Fruit fly (Drosophila melanogaster): ENCODE measurements around the gene Klp98A.

Klp98A gene

dm6 chr3R:27553921-27554320 is 5.0 kb downstream of the Klp98A start (continued):
- TF ChIP-seq CG10979 (tag; optimal IDR thresholded peaks at IDR 0.05), result peak; percentile 68
- TF ChIP-seq tgo (GFP tag; IDR thresholded peaks at IDR 0.05), result peak; percentile 57
- TF ChIP-seq CG18262 (tag; optimal IDR thresholded peaks at IDR 0.05), result peak; percentile 53
- peak; percentile 1 for TF ChIP-seq CG12659 (GFP tag; optimal IDR thresholded peaks at IDR 0.05)
- TF ChIP-seq kni (GFP tag; optimal IDR thresholded peaks at IDR 0.05), result no peak
- TF ChIP-seq CG18599 (GFP tag; optimal IDR thresholded peaks at IDR 0.05), result peak; percentile 52
- no peak for TF ChIP-seq da (GFP tag; optimal IDR thresholded peaks at IDR 0.05)
- peak; percentile 77 for TF ChIP-seq Xrp1 (GFP tag; IDR thresholded peaks at IDR 0.05)
- TF ChIP-seq knrl (GFP tag; IDR thresholded peaks at IDR 0.05; ENCODE audit: partially characterized antibody), result no peak
- peak; percentile 83 for TF ChIP-seq Sox102F (GFP tag; optimal IDR thresholded peaks at IDR 0.05)
- no peak for TF ChIP-seq MBD-R2 (GFP tag; IDR thresholded peaks at IDR 0.05)
- TF ChIP-seq inv (GFP tag; IDR thresholded peaks at IDR 0.05; ENCODE audit: partially characterized antibody), result no peak
- peak; percentile 17 for TF ChIP-seq CG15601 (tag; optimal IDR thresholded peaks at IDR 0.05)
- 0 out of 2 replicates have a peak, but pooled peaks have one; percentile 18 for TF ChIP-seq CG11247 (GFP tag; IDR thresholded peaks at IDR 0.05)
- TF ChIP-seq CG7357 (GFP tag; IDR thresholded peaks at IDR 0.05), result peak; percentile 37; the same call in 1 of the 3 replicates
- TF ChIP-seq tna (GFP tag; IDR thresholded peaks at IDR 0.05; ENCODE audit: partially characterized antibody), result no peak
- no peak for TF ChIP-seq CG11398 (GFP tag; optimal IDR thresholded peaks at IDR 0.05)
- TF ChIP-seq hkb (optimal IDR thresholded peaks at IDR 0.05), result no peak
- peak; percentile 76 for TF ChIP-seq hkb (GFP tag; IDR thresholded peaks at IDR 0.05)
- TF ChIP-seq Stat92E (GFP tag; optimal IDR thresholded peaks at IDR 0.05), result no peak
- TF ChIP-seq CG6813 (GFP tag; optimal IDR thresholded peaks at IDR 0.05), result no peak
- TF ChIP-seq CoRest (tag; optimal IDR thresholded peaks at IDR 0.05), result peak; percentile 38
- TF ChIP-seq Taf1 (GFP tag; IDR thresholded peaks at IDR 0.05), result no peak
- TF ChIP-seq Meics (GFP tag; optimal IDR thresholded peaks at IDR 0.05), result no peak
- TF ChIP-seq CG9609 (GFP tag; optimal IDR thresholded peaks at IDR 0.05), result peak; percentile 6
- no peak for TF ChIP-seq NK7.1 (GFP tag; optimal IDR thresholded peaks at IDR 0.05)
- TF ChIP-seq ab (GFP tag; optimal IDR thresholded peaks at IDR 0.05), result no peak
- peak; percentile 16 for TF ChIP-seq Camta (GFP tag; optimal IDR thresholded peaks at IDR 0.05)
- TF ChIP-seq CG17186 (GFP tag; optimal IDR thresholded peaks at IDR 0.05), result no peak
- TF ChIP-seq Hsf (GFP tag; optimal IDR thresholded peaks at IDR 0.05), result peak; percentile 26
- TF ChIP-seq otp (GFP tag; IDR thresholded peaks at IDR 0.05), result 0 out of 3 replicates have a peak, but pooled peaks have one; percentile 29
- peak; percentile 24 for TF ChIP-seq Hr3 (GFP tag; optimal IDR thresholded peaks at IDR 0.05)
- TF ChIP-seq prd (optimal IDR thresholded peaks at IDR 0.05), result no peak
- peak; percentile 75 for TF ChIP-seq prd (GFP tag; IDR thresholded peaks at IDR 0.05)
- TF ChIP-seq CG9876 (GFP tag; optimal IDR thresholded peaks at IDR 0.05), result no peak
- no peak for TF ChIP-seq Hey (tag; optimal IDR thresholded peaks at IDR 0.05)
- TF ChIP-seq H2.0 (GFP tag; IDR thresholded peaks at IDR 0.05), result peak; percentile 61
- TF ChIP-seq zf30C (GFP tag; optimal IDR thresholded peaks at IDR 0.05), result no peak
- no peak for TF ChIP-seq cg (GFP tag; optimal IDR thresholded peaks at IDR 0.05)
- peak; percentile 65 for TF ChIP-seq unpg (GFP tag; optimal IDR thresholded peaks at IDR 0.05)
- TF ChIP-seq CG13624 (GFP tag; optimal IDR thresholded peaks at IDR 0.05), result no peak
- TF ChIP-seq CG17328 (GFP tag; IDR thresholded peaks at IDR 0.05), result peak; percentile 79
- TF ChIP-seq gfzf (GFP tag; optimal IDR thresholded peaks at IDR 0.05), result no peak
- peak; percentile 42 for TF ChIP-seq CG8388 (GFP tag; optimal IDR thresholded peaks at IDR 0.05)
- no peak for TF ChIP-seq Sry-β (GFP tag; optimal IDR thresholded peaks at IDR 0.05)
- peak; percentile 45 for TF ChIP-seq CG10267 (tag; optimal IDR thresholded peaks at IDR 0.05)
- peak in 1 of 2 experiments; percentile 13 for TF ChIP-seq dpn (GFP tag; optimal IDR thresholded peaks at IDR 0.05)
- no peak for TF ChIP-seq Dad (GFP tag; optimal IDR thresholded peaks at IDR 0.05)
- no peak for TF ChIP-seq dan (GFP tag; IDR thresholded peaks at IDR 0.05)
- no peak for TF ChIP-seq bowl (GFP tag; IDR thresholded peaks at IDR 0.05)
- no peak for TF ChIP-seq wek (GFP tag; optimal IDR thresholded peaks at IDR 0.05)
